ENCODE assay signal across 2 worm cellular contexts in the genomic region with DNA sequence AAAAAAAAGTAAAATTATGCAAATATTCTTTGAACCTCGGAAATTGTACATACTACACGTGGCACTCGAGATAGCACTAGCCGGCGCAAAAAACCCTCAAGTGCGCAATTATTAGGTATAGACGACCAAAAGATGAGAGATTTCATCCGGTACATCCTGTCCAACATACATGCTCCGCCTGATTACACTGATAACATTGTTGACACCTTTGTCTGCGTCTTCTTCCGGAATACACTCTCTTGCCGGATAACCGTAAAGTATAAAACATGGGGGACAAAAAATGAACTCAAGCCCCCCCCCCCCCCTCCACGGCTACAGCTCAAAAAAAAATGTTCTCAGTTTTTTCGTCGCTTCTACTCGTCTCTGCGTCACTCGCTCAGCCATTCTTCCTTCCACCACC.
TF ChIP-seq lines count a peak whose summit lies in the region.

A gene (plus strand): TSS at position 301 of the 400 bp plus-strand sequence.

TF ChIP-seq in whole organism, L1 larva, 84 proteins besides CTCF, POLR2A, EP300 and RAD21:
- TF ChIP-seq fkh-10 (GFP tag; optimal IDR thresholded peaks at IDR 0.05; lab: Kevin White, UChicago): peak; percentile 3
- TF ChIP-seq zag-1 (tag; optimal IDR thresholded peaks at IDR 0.05; lab: Kevin White, UChicago): no peak
- no peak for TF ChIP-seq mef-2 (tag; optimal IDR thresholded peaks at IDR 0.05; lab: Kevin White, UChicago)
- no peak for TF ChIP-seq nhr-85 (tag; lab: Kevin White, UChicago)
- no peak for TF ChIP-seq ama-1 (optimal IDR thresholded peaks at IDR 0.05; lab: Kevin White, UChicago)
- TF ChIP-seq egl-27 (tag; optimal IDR thresholded peaks at IDR 0.05; lab: Kevin White, UChicago): no peak
- no peak for TF ChIP-seq ceh-63 (GFP tag; optimal IDR thresholded peaks at IDR 0.05; lab: Kevin White, UChicago)
- no peak for TF ChIP-seq swsn-7 (tag; optimal IDR thresholded peaks at IDR 0.05; lab: Kevin White, UChicago)

TF ChIP-seq in whole organism, L4 larva, 104 proteins besides CTCF, POLR2A, EP300 and RAD21:
- no peak for TF ChIP-seq Y5F2A.4 (GFP tag; optimal IDR thresholded peaks at IDR 0.05; lab: Kevin White, UChicago)
- no peak for TF ChIP-seq nhr-77 (tag; optimal IDR thresholded peaks at IDR 0.05; lab: Kevin White, UChicago)
- TF ChIP-seq set-16 (GFP tag; IDR thresholded peaks at IDR 0.05; lab: Robert Waterston, UW): 0 out of 2 replicates have a peak, but pooled peaks have one; percentile 8
- no peak for TF ChIP-seq hif-1 (tag; optimal IDR thresholded peaks at IDR 0.05; lab: Kevin White, UChicago)
- TF ChIP-seq dmd-8 (GFP tag; IDR thresholded peaks at IDR 0.05; lab: Robert Waterston, UW): no peak
- no peak for TF ChIP-seq daf-19 (GFP tag; conservative IDR thresholded peaks at IDR 0.05; lab: Robert Waterston, UW)
